Fruit fly (Drosophila melanogaster) S2 (cell line): Measurements from ENCODE around the gene btl.

Source experiments
- CG8478 ChIP-seq: fragments of >200 bp; optimal IDR thresholded peaks from 2 replicates; lab custom pipeline; 2018
- CTCF ChIP-seq, 2 experiments: fragments of >200 bp; optimal IDR thresholded peaks; 2 replicates each; lab custom pipeline; 2018

DNA sequence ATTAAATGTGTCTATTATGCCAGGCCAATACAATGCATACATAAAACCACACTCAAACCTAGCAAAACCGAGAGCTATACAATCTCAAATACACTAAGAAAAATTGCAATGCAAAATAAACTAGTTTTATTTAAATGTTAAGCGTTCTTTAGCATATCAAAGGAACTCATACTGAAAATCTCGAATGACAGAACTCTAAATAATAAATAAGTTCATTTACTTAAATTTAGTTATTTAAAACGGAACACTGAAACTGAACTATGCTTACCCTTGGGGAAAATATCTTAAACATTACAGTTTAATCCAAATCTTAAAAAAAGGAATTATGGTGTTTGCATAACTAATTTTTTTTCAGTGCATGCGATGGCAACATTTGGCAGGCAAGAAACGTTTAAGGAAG lies 10.7 kb downstream of the btl start:
- TF ChIP-seq CG8478 (lab: Kevin White, UChicago), result no peak
- no peak for TF ChIP-seq CTCF (optimal IDR thresholded peaks at IDR 0.05; lab: Kevin White, UChicago)
